Fruit fly (Drosophila melanogaster) Kc167 (cell line): ENCODE data around the gene eIF4E1.

Experiments used
- Myc ChIP-seq: fragments of >200 bp; optimal IDR thresholded peaks from 2 replicates; lab custom pipeline; 2017; ENCODE audit warnings: missing external identifiers
- insv ChIP-seq: fragments of >200 bp; optimal IDR thresholded peaks from 3 replicates; lab custom pipeline; 2018; ENCODE audit warnings: missing external identifiers
- psq ChIP-seq: fragments of >200 bp; optimal IDR thresholded peaks from 2 replicates; lab custom pipeline; 2017; ENCODE audit warnings: missing external identifiers

DNA sequence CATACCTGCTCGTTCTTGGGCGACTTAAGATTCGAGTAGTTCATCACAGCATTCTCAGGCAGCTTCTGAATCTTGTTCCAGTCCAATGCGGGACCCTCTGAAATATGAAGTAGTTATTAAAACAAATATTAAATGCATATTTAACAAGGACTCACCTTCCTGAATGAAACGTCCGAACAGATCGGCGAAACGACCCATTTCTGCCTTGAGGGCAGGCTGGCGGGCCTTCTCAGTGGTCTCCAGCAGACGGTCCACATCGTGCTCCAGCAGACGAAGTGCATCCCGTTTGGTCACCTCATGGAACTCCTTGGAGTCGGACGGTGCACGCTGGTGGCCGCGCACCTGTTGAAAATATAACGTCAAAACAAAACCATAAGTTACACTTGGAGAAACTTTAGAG is 48.5 kb downstream of the eIF4E1 start, which contains the start of gene CG32040:
- TF ChIP-seq Myc (lab: Kevin White, UChicago) (no peak), psq (no peak), insv (no peak)
